Worm (Caenorhabditis elegans) whole organism, L4 larva: ENCODE measurements around the gene hsp-110.

ENCODE experiments used
- F10B5.3 ChIP-seq: sonication (generic microtip); optimal IDR thresholded peaks from 2 replicates; lab custom pipeline; 2016; ENCODE audit warnings: mild to moderate bottlenecking, missing genetic modification characterization, missing compliant biosample characterization
- F26F4.8 ChIP-seq: fragments of 200-800 bp; sonication (Bioruptor generic); conservative IDR thresholded peaks from 2 replicates; pipeline ENCODE4 v1.3.6; 2022; ENCODE audit warnings: missing genetic modification characterization, missing compliant biosample characterization
- F37D6.2 ChIP-seq: sonication (generic microtip); optimal IDR thresholded peaks from 2 replicates; lab custom pipeline; 2016; ENCODE audit warnings: mild to moderate bottlenecking, missing genetic modification characterization, missing compliant biosample characterization
- F44E2.7 ChIP-seq: fragments of 200-800 bp; sonication (Bioruptor generic); IDR thresholded peaks from 2 replicates; pipeline ENCODE4 v2.1.2; 2022; ENCODE audit warnings: missing genetic modification characterization, missing compliant biosample characterization
- Y75B8A.6 ChIP-seq: fragments of 200-800 bp; sonication (Bioruptor generic); IDR thresholded peaks from 2 replicates; pipeline ENCODE4 v1.3.6; 2022; ENCODE audit warnings: missing genetic modification reagents, missing genetic modification characterization, missing compliant biosample characterization
- ZK546.5 ChIP-seq, 2 experiments: sonication (generic microtip); optimal IDR thresholded peaks; 2 replicates each; lab custom pipeline; 2017; ENCODE audit warnings: missing biosample characterization in 2 of 2, missing genetic modification characterization in 2 of 2
- aly-2 ChIP-seq: sonication (generic microtip); optimal IDR thresholded peaks from 2 replicates; lab custom pipeline; 2018; ENCODE audit warnings: missing biosample characterization, missing genetic modification characterization
- attf-4 ChIP-seq: sonication (generic microtip); optimal IDR thresholded peaks from 3 replicates; lab custom pipeline; 2017; ENCODE audit warnings: missing biosample characterization, missing genetic modification characterization
- ceh-28 ChIP-seq: fragments of 150-350 bp; optimal IDR thresholded peaks from 2 replicates; lab custom pipeline; 2014; ENCODE audit warnings: missing biosample characterization, missing genetic modification reagents, missing genetic modification characterization
- ceh-32 ChIP-seq: sonication (generic microtip); optimal IDR thresholded peaks from 2 replicates; lab custom pipeline; 2016; ENCODE audit warnings: mild to moderate bottlenecking, missing genetic modification characterization, missing compliant biosample characterization; ENCODE audit not compliant: poor library complexity
- ceh-82 ChIP-seq: sonication (generic microtip); optimal IDR thresholded peaks from 2 replicates; lab custom pipeline; 2017; ENCODE audit warnings: missing biosample characterization, missing genetic modification characterization
- ces-1 ChIP-seq: fragments of 150-350 bp; sonication (generic microtip); optimal IDR thresholded peaks from 4 replicates; lab custom pipeline; 2014; ENCODE audit warnings: missing biosample characterization, missing genetic modification reagents, missing genetic modification characterization
- cey-2 ChIP-seq: sonication (generic microtip); optimal IDR thresholded peaks from 3 replicates; lab custom pipeline; 2017; ENCODE audit warnings: missing genetic modification characterization, mild to moderate bottlenecking, missing compliant biosample characterization, antibody characterized with exemption, borderline replicate concordance; ENCODE audit not compliant: insufficient read depth
- daf-19 ChIP-seq: fragments of 200-800 bp; sonication (Bioruptor generic); conservative IDR thresholded peaks from 2 replicates; pipeline ENCODE4 v1.3.6; 2022; ENCODE audit warnings: missing genetic modification characterization, missing compliant biosample characterization
- daf-8 ChIP-seq: fragments of 200-800 bp; sonication (Bioruptor generic); IDR thresholded peaks from 2 replicates; pipeline ENCODE4 v1.3.6; 2022; ENCODE audit warnings: missing genetic modification characterization, missing compliant biosample characterization
- dmd-8 ChIP-seq: fragments of 200-800 bp; sonication (Bioruptor generic); IDR thresholded peaks from 2 replicates; pipeline ENCODE4 v1.3.6; 2022; ENCODE audit warnings: missing genetic modification characterization, missing compliant biosample characterization
- dmd-9 ChIP-seq: fragments of 200-800 bp; sonication (Bioruptor generic); IDR thresholded peaks from 2 replicates; pipeline ENCODE4 v1.3.6; 2022; ENCODE audit warnings: missing genetic modification reagents, missing genetic modification characterization, missing compliant biosample characterization
- dpl-1 ChIP-seq: fragments of 150-350 bp; optimal IDR thresholded peaks from 2 replicates; lab custom pipeline; 2014; ENCODE audit warnings: missing biosample characterization, missing genetic modification reagents, missing genetic modification characterization
- dve-1 ChIP-seq: sonication (generic microtip); optimal IDR thresholded peaks from 2 replicates; lab custom pipeline; 2017; ENCODE audit warnings: antibody characterized with exemption, mild to moderate bottlenecking, missing genetic modification characterization, missing compliant biosample characterization; ENCODE audit not compliant: insufficient read depth
- fkh-10 ChIP-seq: fragments of 150-350 bp; optimal IDR thresholded peaks from 2 replicates; lab custom pipeline; 2014; ENCODE audit warnings: missing biosample characterization, missing genetic modification reagents, missing genetic modification characterization
- hif-1 ChIP-seq, 2 experiments: sonication (generic microtip); optimal IDR thresholded peaks; 2 replicates each; lab custom pipeline; 2016 to 2017; ENCODE audit warnings: missing compliant biosample characterization in 2 of 2, missing genetic modification characterization in 2 of 2, missing genetic modification reagents in 2 of 2, missing genotype in 2 of 2, mild to moderate bottlenecking in 1 of 2
- hlh-11 ChIP-seq: fragments of 200-800 bp; sonication (Bioruptor generic); optimal IDR thresholded peaks from 2 replicates; lab custom pipeline; 2018; ENCODE audit warnings: mild to moderate bottlenecking, missing genetic modification characterization, missing compliant biosample characterization
- lim-7 ChIP-seq: fragments of 200-800 bp; sonication (Bioruptor generic); IDR thresholded peaks from 2 replicates; pipeline ENCODE4 v1.3.6; 2022; ENCODE audit warnings: missing genetic modification characterization, missing compliant biosample characterization
- lin-15B ChIP-seq: fragments of 150-350 bp; sonication (generic microtip); optimal IDR thresholded peaks from 3 replicates; lab custom pipeline; 2014; ENCODE audit warnings: missing biosample characterization, missing genetic modification characterization
- lin-38 ChIP-seq: fragments of 200-800 bp; sonication (Bioruptor generic); IDR thresholded peaks from 2 replicates; pipeline ENCODE4 v1.3.6; 2022; ENCODE audit warnings: missing genetic modification reagents, missing genetic modification characterization, missing compliant biosample characterization
- lin-39 ChIP-seq: fragments of 150-350 bp; optimal IDR thresholded peaks from 2 replicates; lab custom pipeline; 2014; ENCODE audit warnings: missing biosample characterization, missing genetic modification reagents, missing genetic modification characterization
- lsy-2 ChIP-seq, 2 experiments: fragments of 150-350 bp in 1 of 2; sonication (generic microtip) in 1 of 2; optimal IDR thresholded peaks; 2 replicates each; lab custom pipeline; 2014 to 2017; ENCODE audit warnings: missing biosample characterization in 2 of 2, missing genetic modification characterization in 2 of 2
- madf-5 ChIP-seq, 2 experiments: fragments of 200-800 bp; sonication (Bioruptor generic); IDR thresholded peaks; 2 replicates each; pipeline ENCODE4 v1.3.6; 2022; ENCODE audit warnings: missing compliant biosample characterization in 2 of 2, missing genetic modification characterization in 2 of 2
- nhr-28 ChIP-seq: fragments of 150-350 bp; optimal IDR thresholded peaks from 2 replicates; lab custom pipeline; 2014; ENCODE audit warnings: missing biosample characterization, missing genetic modification characterization
- nhr-41 ChIP-seq: fragments of 200-800 bp; sonication (Bioruptor generic); IDR thresholded peaks from 2 replicates; pipeline ENCODE4 v1.3.6; 2022; ENCODE audit warnings: missing genetic modification reagents, missing genetic modification characterization, missing compliant biosample characterization
- nhr-42 ChIP-seq: fragments of 200-800 bp; sonication (Bioruptor generic); IDR thresholded peaks from 2 replicates; pipeline ENCODE4 v1.3.6; 2022; ENCODE audit warnings: missing genetic modification characterization, missing compliant biosample characterization
- nhr-6 ChIP-seq: fragments of 150-350 bp; optimal IDR thresholded peaks from 2 replicates; lab custom pipeline; 2014; ENCODE audit warnings: missing biosample characterization, missing genetic modification characterization
- pha-4 ChIP-seq, 2 experiments: fragments of 150-350 bp in 1 of 2; fragments of 200-800 bp in 1 of 2; sonication (Bioruptor generic) in 1 of 2; IDR thresholded peaks in 1 of 2; optimal IDR thresholded peaks in 1 of 2; 2 replicates each; pipeline versions ENCODE4 v1.3.6 to Lab custom; 2014 to 2022; ENCODE audit warnings: missing genetic modification characterization in 2 of 2, missing genetic modification reagents in 2 of 2, missing biosample characterization in 1 of 2, missing compliant biosample characterization in 1 of 2
- pqm-1 ChIP-seq: sonication (generic microtip); optimal IDR thresholded peaks from 2 replicates; lab custom pipeline; 2017; ENCODE audit warnings: missing biosample characterization, missing genetic modification characterization
- rbr-2 ChIP-seq: sonication (generic microtip); optimal IDR thresholded peaks from 2 replicates; lab custom pipeline; 2016; ENCODE audit warnings: missing genotype, missing genetic modification characterization, missing compliant biosample characterization
- sdz-12 ChIP-seq: fragments of 200-800 bp; sonication (Bioruptor generic); optimal IDR thresholded peaks from 2 replicates; lab custom pipeline; 2018; ENCODE audit warnings: mild to moderate bottlenecking, missing genetic modification characterization, missing compliant biosample characterization
- snpc-1.2 ChIP-seq: fragments of 200-800 bp; sonication (Bioruptor generic); IDR thresholded peaks from 2 replicates; pipeline ENCODE4 v1.3.6; 2022; ENCODE audit warnings: missing genetic modification reagents, missing genetic modification characterization, missing compliant biosample characterization
- spr-3 ChIP-seq: fragments of 200-800 bp; sonication (Bioruptor generic); optimal IDR thresholded peaks from 2 replicates; lab custom pipeline; 2018; ENCODE audit warnings: mild to moderate bottlenecking, missing genetic modification characterization, missing compliant biosample characterization
- tag-97 ChIP-seq: fragments of 200-800 bp; sonication (Bioruptor generic); IDR thresholded peaks from 2 replicates; pipeline ENCODE4 v1.3.6; 2022; ENCODE audit warnings: missing genetic modification characterization, missing compliant biosample characterization
- unc-130 ChIP-seq: sonication (generic microtip); optimal IDR thresholded peaks from 2 replicates; lab custom pipeline; 2016; ENCODE audit warnings: missing genetic modification reagents, missing genetic modification characterization, missing compliant biosample characterization
- vab-7 ChIP-seq: fragments of 200-800 bp; sonication (Bioruptor generic); IDR thresholded peaks from 2 replicates; pipeline ENCODE4 v1.3.6; 2022; ENCODE audit warnings: missing genetic modification reagents, missing genetic modification characterization, missing compliant biosample characterization
- ztf-11 ChIP-seq: fragments of 150-350 bp; optimal IDR thresholded peaks from 2 replicates; lab custom pipeline; 2014; ENCODE audit warnings: missing biosample characterization, missing genetic modification characterization
- ztf-7 ChIP-seq: fragments of 150-350 bp; optimal IDR thresholded peaks from 2 replicates; lab custom pipeline; 2014; ENCODE audit warnings: missing biosample characterization, missing genetic modification characterization

Gene hsp-110

DNA sequence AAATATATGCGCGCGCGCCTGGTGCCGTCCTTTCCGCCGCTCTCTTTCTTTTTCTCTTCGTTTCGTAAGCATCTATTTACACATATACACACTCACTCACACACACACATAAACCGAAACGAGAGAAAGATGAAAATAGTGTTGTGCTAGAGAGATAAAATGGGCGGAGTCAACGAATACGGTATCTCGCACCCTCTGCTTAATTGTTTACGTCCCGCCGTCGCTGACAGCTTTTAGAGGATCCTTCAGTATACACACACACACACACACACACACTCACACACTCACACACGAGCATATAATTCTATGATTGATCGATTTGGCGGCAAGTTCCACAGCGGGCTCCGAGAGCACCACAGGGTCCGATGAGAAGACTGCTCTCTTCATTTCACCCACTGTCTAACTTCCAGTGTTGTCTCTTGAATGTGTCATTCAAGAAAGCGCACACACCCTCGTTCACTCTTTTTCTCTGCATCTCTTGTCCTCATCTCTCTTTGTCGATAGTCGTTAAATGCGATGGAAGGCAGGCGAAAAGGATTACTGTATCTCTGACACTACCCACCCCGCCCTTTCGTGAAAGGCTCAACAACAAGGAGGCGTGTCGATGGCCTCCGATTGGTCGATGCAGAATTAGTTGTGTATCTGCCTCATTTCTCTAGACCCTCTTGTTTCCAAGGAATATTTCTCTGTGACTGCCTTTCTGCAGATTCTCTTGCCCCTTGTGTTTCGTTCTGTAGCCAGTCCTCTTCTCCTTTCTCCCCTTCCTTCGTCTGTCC is 29.3 kb downstream of the hsp-110 start (continued):
- no peak for TF ChIP-seq aly-2
- 0 out of 2 replicates have a peak, but pooled peaks have one; percentile 59 for TF ChIP-seq daf-19 (GFP tag; lab: Robert Waterston, UW)
- no peak for TF ChIP-seq nhr-41 (GFP tag; lab: Robert Waterston, UW)
- no peak for TF ChIP-seq dmd-8 (GFP tag; lab: Robert Waterston, UW)

DNA sequence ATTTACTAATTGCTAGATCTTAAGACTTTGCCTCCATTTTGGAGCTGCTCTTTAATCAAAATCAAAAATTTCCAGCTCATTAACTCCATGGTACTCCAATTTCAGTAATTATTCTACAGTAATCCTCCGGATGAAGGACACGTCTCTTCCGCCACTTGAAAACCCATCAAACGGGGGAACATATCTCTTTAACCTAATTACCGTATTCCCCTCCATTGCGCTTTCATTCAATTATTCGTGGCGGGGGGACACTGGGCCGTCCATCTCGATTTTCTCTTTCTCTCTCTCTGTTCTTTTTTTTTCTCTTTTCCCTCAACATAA is 29.9 kb downstream of the hsp-110 start:
- TF ChIP-seq ztf-11 = no peak
- peak; percentile 47 for TF ChIP-seq ces-1 (GFP tag; lab: Kevin White, UChicago)

DNA sequence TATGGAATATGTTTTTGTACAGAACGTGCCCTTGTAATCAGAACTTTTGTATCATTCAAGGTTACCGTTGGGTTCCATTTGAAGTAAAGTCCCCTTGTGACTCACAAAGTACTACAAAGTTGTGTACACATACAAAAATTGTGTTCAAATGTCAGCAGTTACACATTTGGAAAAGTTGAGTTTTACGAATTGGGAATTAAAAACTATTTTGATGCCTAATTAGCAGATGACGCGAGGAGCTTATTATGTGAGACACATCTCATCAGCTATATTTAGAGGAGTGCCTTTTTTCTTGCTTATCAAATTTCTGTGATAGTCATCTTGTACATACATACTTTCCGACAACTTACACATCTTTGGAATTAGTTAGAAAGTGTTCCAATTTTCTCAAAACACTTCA is 33.2 kb downstream of the hsp-110 start:
- TF ChIP-seq F44E2.7 (GFP tag; lab: Robert Waterston, UW) (no peak), nhr-6 (tag; lab: Kevin White, UChicago) (peak; percentile 57)

DNA sequence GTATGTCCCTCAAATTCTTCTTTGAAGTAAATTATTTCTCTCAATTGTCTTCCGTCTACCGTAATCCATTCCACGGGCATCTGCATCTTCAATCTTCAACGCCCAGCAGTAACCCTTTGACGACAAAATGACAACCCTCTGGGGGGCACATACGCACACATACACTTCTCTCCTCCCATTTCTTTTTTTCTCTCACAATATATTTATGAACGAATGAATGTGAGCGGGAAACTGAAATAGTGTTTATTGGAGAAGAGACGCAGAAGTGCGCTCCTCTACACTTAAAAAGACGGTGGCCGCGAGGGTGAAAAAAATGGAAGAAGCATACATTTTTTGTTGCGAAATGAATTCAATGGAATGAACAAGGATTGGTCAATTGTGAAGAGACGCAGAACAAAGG is 34.7 kb downstream of the hsp-110 start:
- TF ChIP-seq lin-38 (peak; percentile 43), ztf-7 (tag; lab: Kevin White, UChicago) (peak; percentile 42), Y75B8A.6 (GFP tag; lab: Robert Waterston, UW) (no peak), snpc-1.2 (GFP tag; lab: Robert Waterston, UW) (no peak), cey-2 (no peak), spr-3 (GFP tag; lab: Kevin White, UChicago) (no peak), unc-130 (GFP tag; lab: Kevin White, UChicago) (no peak), dve-1 (peak; percentile 94), hlh-11 (tag; lab: Kevin White, UChicago) (peak; percentile 90), tag-97 (GFP tag; lab: Robert Waterston, UW) (no peak), nhr-28 (tag; lab: Kevin White, UChicago) (peak; percentile 80), fkh-10 (GFP tag; lab: Kevin White, UChicago) (peak; percentile 2), pha-4 (GFP tag; IDR thresholded peaks at IDR 0.05; lab: Robert Waterston, UW) (peak; percentile 65), pha-4 (tag; optimal IDR thresholded peaks at IDR 0.05; lab: Kevin White, UChicago) (peak; percentile 94), ZK546.5 (tag; optimal IDR thresholded peaks at IDR 0.05; lab: Kevin White, UChicago) (no peak), lsy-2 (tag; optimal IDR thresholded peaks at IDR 0.05; lab: Kevin White, UChicago) (peak; percentile 66 to 95), attf-4 (tag; lab: Kevin White, UChicago) (no peak), ceh-28 (tag; lab: Kevin White, UChicago) (no peak), F26F4.8 (GFP tag; lab: Robert Waterston, UW) (no peak), daf-8 (GFP tag; lab: Robert Waterston, UW) (no peak), sdz-12 (no peak), dpl-1 (peak; percentile 62), madf-5 (GFP tag; IDR thresholded peaks at IDR 0.05; lab: Robert Waterston, UW) (no peak), nhr-42 (no peak), pqm-1 (tag; lab: Kevin White, UChicago) (peak; percentile 61), dmd-9 (GFP tag; lab: Robert Waterston, UW) (0 out of 2 replicates have a peak, but pooled peaks have one; percentile 8), rbr-2 (peak; percentile 80), ceh-82 (no peak), nhr-6 (tag; lab: Kevin White, UChicago) (no peak), lim-7 (GFP tag; lab: Robert Waterston, UW) (no peak; the same call in 1 of the 2 replicates), F10B5.3 (tag; lab: Kevin White, UChicago) (no peak), F37D6.2 (tag; lab: Kevin White, UChicago) (no peak), ceh-32 (tag; lab: Kevin White, UChicago) (no peak), hif-1 (tag; optimal IDR thresholded peaks at IDR 0.05; lab: Kevin White, UChicago) (peak in 1 of 2 experiments; percentile 67), vab-7 (GFP tag; lab: Robert Waterston, UW) (no peak), ces-1 (GFP tag; lab: Kevin White, UChicago) (no peak), lin-39 (tag; lab: Kevin White, UChicago) (no peak), lin-15B (tag; lab: Kevin White, UChicago) (no peak)
